Worm (Caenorhabditis elegans) whole organism, L2 larva: Measurements from ENCODE around the gene F43C11.7.
A peak's percentile ranks its signal among the peaks of the same experiment; 100 is the strongest.

Source experiments
- C34F6.9 ChIP-seq: fragments of 150-350 bp; optimal IDR thresholded peaks from 2 replicates; lab custom pipeline; 2014; ENCODE audit warnings: missing biosample characterization, missing genetic modification characterization
- F13H6.1 ChIP-seq: sonication (generic microtip); optimal IDR thresholded peaks from 2 replicates; lab custom pipeline; 2016; ENCODE audit warnings: missing genetic modification characterization, missing compliant biosample characterization
- R02D3.7 ChIP-seq: fragments of 150-350 bp; optimal IDR thresholded peaks from 2 replicates; lab custom pipeline; 2014; ENCODE audit warnings: missing biosample characterization, missing genetic modification characterization
- Y55F3AM.14 ChIP-seq: fragments of 200-800 bp; sonication (Bioruptor generic); optimal IDR thresholded peaks from 2 replicates; lab custom pipeline; 2018; ENCODE audit warnings: mild to moderate bottlenecking, missing genetic modification characterization, missing compliant biosample characterization
- alr-1 ChIP-seq: fragments of 150-350 bp; optimal IDR thresholded peaks from 2 replicates; lab custom pipeline; 2014; ENCODE audit warnings: missing biosample characterization, missing genetic modification characterization
- aly-2 ChIP-seq: fragments of 150-350 bp; optimal IDR thresholded peaks from 2 replicates; lab custom pipeline; 2014; ENCODE audit warnings: missing biosample characterization, missing genetic modification characterization
- ama-1 ChIP-seq: fragments of 150-350 bp; optimal IDR thresholded peaks from 2 replicates; lab custom pipeline; 2018; ENCODE audit warnings: inconsistent platforms
- blmp-1 ChIP-seq: sonication (generic microtip); optimal IDR thresholded peaks from 2 replicates; lab custom pipeline; 2017; ENCODE audit warnings: missing genetic modification characterization, mild to moderate bottlenecking, missing compliant biosample characterization, antibody characterized with exemption, moderate library complexity; ENCODE audit not compliant: insufficient read depth
- ceh-82 ChIP-seq: fragments of 150-350 bp; optimal IDR thresholded peaks from 2 replicates; lab custom pipeline; 2014; ENCODE audit warnings: missing biosample characterization, missing genetic modification characterization
- crh-2 ChIP-seq: sonication (generic microtip); optimal IDR thresholded peaks from 2 replicates; lab custom pipeline; 2017; ENCODE audit warnings: missing biosample characterization, missing genetic modification characterization
- dmd-4 ChIP-seq: sonication (generic microtip); optimal IDR thresholded peaks from 2 replicates; lab custom pipeline; 2017; ENCODE audit warnings: missing biosample characterization, missing genetic modification characterization
- elt-3 ChIP-seq: sonication (generic microtip); optimal IDR thresholded peaks from 2 replicates; lab custom pipeline; 2017; ENCODE audit warnings: missing biosample characterization, missing genetic modification characterization
- fos-1 ChIP-seq: fragments of 150-350 bp; optimal IDR thresholded peaks from 2 replicates; lab custom pipeline; 2014; ENCODE audit warnings: missing biosample characterization, missing genetic modification characterization
- gmeb-1 ChIP-seq: fragments of 150-350 bp; optimal IDR thresholded peaks from 2 replicates; lab custom pipeline; 2014; ENCODE audit warnings: missing biosample characterization, missing genetic modification characterization
- lin-11 ChIP-seq: fragments of 150-350 bp; sonication (generic microtip); optimal IDR thresholded peaks from 2 replicates; lab custom pipeline; 2014; ENCODE audit warnings: missing biosample characterization, missing genetic modification characterization, inconsistent platforms, mixed read lengths
- lin-13 ChIP-seq: fragments of 150-350 bp; optimal IDR thresholded peaks from 2 replicates; lab custom pipeline; 2014; ENCODE audit warnings: missing biosample characterization, missing genetic modification reagents, missing genetic modification characterization
- lin-39 ChIP-seq: fragments of 150-350 bp; optimal IDR thresholded peaks from 2 replicates; lab custom pipeline; 2014; ENCODE audit warnings: missing biosample characterization, missing genetic modification reagents, missing genetic modification characterization
- lsy-2 ChIP-seq, 2 experiments: fragments of 150-350 bp in 1 of 2; sonication (generic microtip) in 1 of 2; optimal IDR thresholded peaks; 2 replicates each; lab custom pipeline; 2014 to 2017; ENCODE audit warnings: missing biosample characterization in 2 of 2, missing genetic modification characterization in 2 of 2
- mbf-1 ChIP-seq: sonication (generic microtip); optimal IDR thresholded peaks from 2 replicates; lab custom pipeline; 2017; ENCODE audit warnings: missing biosample characterization, missing genetic modification characterization
- mdl-1 ChIP-seq, 2 experiments: fragments of 150-350 bp in 1 of 2; sonication (generic microtip) in 1 of 2; optimal IDR thresholded peaks; 2 replicates each; lab custom pipeline; 2017; ENCODE audit warnings: missing biosample characterization in 2 of 2, missing genetic modification characterization in 2 of 2
- nhr-11 ChIP-seq: fragments of 150-350 bp; optimal IDR thresholded peaks from 2 replicates; lab custom pipeline; 2014; ENCODE audit warnings: missing biosample characterization, missing genetic modification characterization
- nhr-12 ChIP-seq: fragments of 150-350 bp; optimal IDR thresholded peaks from 2 replicates; lab custom pipeline; 2014; ENCODE audit warnings: missing biosample characterization, missing genetic modification characterization
- nhr-129 ChIP-seq: fragments of 150-350 bp; optimal IDR thresholded peaks from 2 replicates; lab custom pipeline; 2014; ENCODE audit warnings: missing biosample characterization, missing genetic modification characterization
- nhr-21 ChIP-seq: fragments of 150-350 bp; optimal IDR thresholded peaks from 2 replicates; lab custom pipeline; 2014; ENCODE audit warnings: missing biosample characterization, missing genetic modification characterization
- nhr-23 ChIP-seq: fragments of 150-350 bp; optimal IDR thresholded peaks from 2 replicates; lab custom pipeline; 2014; ENCODE audit warnings: missing biosample characterization, missing genetic modification reagents, missing genetic modification characterization
- nhr-237 ChIP-seq: fragments of 150-350 bp; optimal IDR thresholded peaks from 2 replicates; lab custom pipeline; 2014; ENCODE audit warnings: missing biosample characterization, missing genetic modification characterization
- nhr-25 ChIP-seq: fragments of 150-350 bp; sonication (generic microtip); optimal IDR thresholded peaks from 3 replicates; lab custom pipeline; 2014; ENCODE audit warnings: missing biosample characterization, missing genetic modification characterization
- nhr-6 ChIP-seq: fragments of 150-350 bp; optimal IDR thresholded peaks from 2 replicates; lab custom pipeline; 2014; ENCODE audit warnings: missing biosample characterization, missing genetic modification characterization
- sem-4 ChIP-seq: fragments of 150-350 bp; optimal IDR thresholded peaks from 2 replicates; lab custom pipeline; 2014; ENCODE audit warnings: missing biosample characterization, missing genetic modification reagents, missing genetic modification characterization
- sma-9 ChIP-seq, 2 experiments: fragments of 150-350 bp in 1 of 2; sonication (generic microtip) in 1 of 2; optimal IDR thresholded peaks; 2 replicates each; lab custom pipeline; 2014 to 2016; ENCODE audit warnings: missing genetic modification characterization in 2 of 2, mild to moderate bottlenecking in 1 of 2, missing biosample characterization in 1 of 2, missing compliant biosample characterization in 1 of 2, missing genetic modification reagents in 1 of 2, moderate library complexity in 1 of 2
- snpc-4 ChIP-seq: fragments of 150-350 bp; optimal IDR thresholded peaks from 2 replicates; lab custom pipeline; 2014; ENCODE audit warnings: missing biosample characterization, missing genetic modification characterization
- unc-55 ChIP-seq: fragments of 150-350 bp; sonication (generic microtip); optimal IDR thresholded peaks from 3 replicates; lab custom pipeline; 2014; ENCODE audit warnings: missing biosample characterization, missing genetic modification reagents, missing genetic modification characterization
- zag-1 ChIP-seq: fragments of 150-350 bp; optimal IDR thresholded peaks from 2 replicates; lab custom pipeline; 2014; ENCODE audit warnings: missing biosample characterization, missing genetic modification characterization
- ztf-11 ChIP-seq: sonication (generic microtip); optimal IDR thresholded peaks from 2 replicates; lab custom pipeline; 2017; ENCODE audit warnings: missing biosample characterization, missing genetic modification characterization
- ztf-4 ChIP-seq: fragments of 150-350 bp; optimal IDR thresholded peaks from 2 replicates; lab custom pipeline; 2014; ENCODE audit warnings: missing biosample characterization, missing genetic modification characterization

The F43C11.7 gene

ce11 chrII:2328963-2329442, 6.7 kb upstream of the F43C11.7 start, which contains the start of the genes ZK1240.8 and ZK1240.1:
Gene ZK1240.8, minus strand, starts transcription at chrII:2329063.
Gene ZK1240.1, plus strand, starts transcription at chrII:2329392.
- TF ChIP-seq ztf-4 (tag; lab: Kevin White, UChicago) (no peak), blmp-1 (no peak), gmeb-1 (tag; lab: Kevin White, UChicago) (no peak), crh-2 (tag; lab: Kevin White, UChicago) (no peak), nhr-23 (tag; lab: Kevin White, UChicago) (no peak), mbf-1 (tag; lab: Kevin White, UChicago) (no peak), unc-55 (no peak), nhr-129 (no peak), nhr-6 (tag; lab: Kevin White, UChicago) (no peak), sem-4 (no peak)

- no peak for TF ChIP-seq ztf-11 (tag; lab: Kevin White, UChicago)
- TF ChIP-seq elt-3 (tag; lab: Kevin White, UChicago), result no peak
- no peak for TF ChIP-seq gmeb-1 (tag; lab: Kevin White, UChicago)
- TF ChIP-seq crh-2 (tag; lab: Kevin White, UChicago), result no peak
- TF ChIP-seq sma-9 (GFP tag; optimal IDR thresholded peaks at IDR 0.05; lab: Kevin White, UChicago), result no peak
- TF ChIP-seq sma-9 (tag; optimal IDR thresholded peaks at IDR 0.05; lab: Kevin White, UChicago), result no peak
- no peak for TF ChIP-seq R02D3.7
- no peak for TF ChIP-seq nhr-237
- no peak for TF ChIP-seq mdl-1 (tag; optimal IDR thresholded peaks at IDR 0.05; lab: Kevin White, UChicago)
- TF ChIP-seq lin-39 (tag; lab: Kevin White, UChicago), result no peak
- TF ChIP-seq C34F6.9 (tag; lab: Kevin White, UChicago), result no peak
- TF ChIP-seq snpc-4 (tag; lab: Kevin White, UChicago), result no peak
- TF ChIP-seq ama-1 (lab: Kevin White, UChicago), result no peak
Observed at ce11 chrII:2330462-2330861, 5.2 kb upstream of the F43C11.7 start.

- TF ChIP-seq lin-13 (no peak), fos-1 (peak; percentile 1)
Observed at ce11 chrII:2332220-2332619, 3.5 kb upstream of the F43C11.7 start, which contains the start of gene F43C11.8. Gene F43C11.8, plus strand, starts transcription at chrII:2332520.

- TF ChIP-seq blmp-1 (no peak), aly-2 (tag; lab: Kevin White, UChicago) (no peak), lin-39 (tag; lab: Kevin White, UChicago) (no peak), lin-11 (tag; lab: Kevin White, UChicago) (no peak), nhr-12 (tag; lab: Kevin White, UChicago) (no peak), ceh-82 (tag; lab: Kevin White, UChicago) (no peak), nhr-11 (tag; lab: Kevin White, UChicago) (no peak), Y55F3AM.14 (no peak), lsy-2 (tag; optimal IDR thresholded peaks at IDR 0.05; lab: Kevin White, UChicago) (no peak), C34F6.9 (tag; lab: Kevin White, UChicago) (no peak), fos-1 (no peak), ztf-4 (tag; lab: Kevin White, UChicago) (no peak), mdl-1 (tag; optimal IDR thresholded peaks at IDR 0.05; lab: Kevin White, UChicago) (no peak), nhr-25 (no peak), alr-1 (tag; lab: Kevin White, UChicago) (no peak), zag-1 (tag; lab: Kevin White, UChicago) (no peak), nhr-237 (no peak)
Observed at ce11 chrII:2336177-2336576, 480 bp downstream of the F43C11.7 start.

ce11 chrII:2340974-2341373, 5.3 kb downstream of the F43C11.7 start:
- peak in 1 of 2 experiments; percentile 38 for TF ChIP-seq lsy-2 (tag; optimal IDR thresholded peaks at IDR 0.05; lab: Kevin White, UChicago)
- TF ChIP-seq crh-2 (tag; lab: Kevin White, UChicago), result peak; percentile 14
- TF ChIP-seq unc-55, result peak; percentile 26
- TF ChIP-seq ztf-4 (tag; lab: Kevin White, UChicago), result no peak

- TF ChIP-seq mbf-1 (tag; lab: Kevin White, UChicago), result no peak
- TF ChIP-seq dmd-4, result no peak
- TF ChIP-seq nhr-21 (tag; lab: Kevin White, UChicago), result no peak
- TF ChIP-seq F13H6.1 (tag; lab: Kevin White, UChicago), result no peak
Observed at ce11 chrII:2341515-2341914, 5.8 kb downstream of the F43C11.7 start, which contains the start of gene enri-1. Gene enri-1, minus strand, starts transcription at chrII:2341615.
